Fruit fly (Drosophila melanogaster): ENCODE data around the gene CG31642.
A peak's percentile ranks its signal among the peaks of the same experiment; 100 is the strongest.

CG31642 gene

dm6 chr2L:6088371-6089365, 29.6 kb upstream of the CG31642 start (continued):
- TF ChIP-seq cas (GFP tag; IDR thresholded peaks at IDR 0.05) (no peak), unpg (GFP tag; optimal IDR thresholded peaks at IDR 0.05) (peak; percentile 6), ken (GFP tag; IDR thresholded peaks at IDR 0.05) (peak; percentile 46; the same call in 1 of the 3 replicates), cato (GFP tag; optimal IDR thresholded peaks at IDR 0.05; ENCODE audit: borderline replicate concordance) (no peak), CG18764 (GFP tag; optimal IDR thresholded peaks at IDR 0.05) (no peak), CG8281 (tag; optimal IDR thresholded peaks at IDR 0.05) (peak; percentile 39), Dek (tag; optimal IDR thresholded peaks at IDR 0.05) (peak; percentile 5), CG13624 (GFP tag; optimal IDR thresholded peaks at IDR 0.05) (peak; percentile 23), toy (GFP tag; IDR thresholded peaks at IDR 0.05) (no peak), Usf (GFP tag; optimal IDR thresholded peaks at IDR 0.05) (peak; percentile 1), Nf-YC (tag; optimal IDR thresholded peaks at IDR 0.05) (peak; percentile 60), Optix (GFP tag; IDR thresholded peaks at IDR 0.05) (no peak), phol (tag; optimal IDR thresholded peaks at IDR 0.05) (no peak), Mes4 (GFP tag; optimal IDR thresholded peaks at IDR 0.05) (no peak), Dbx (GFP tag; IDR thresholded peaks at IDR 0.05) (peak; percentile 49; the same call in 2 of the 3 replicates), usp (GFP tag; optimal IDR thresholded peaks at IDR 0.05) (no peak), Chrac-16 (GFP tag; optimal IDR thresholded peaks at IDR 0.05) (no peak), Dip3 (GFP tag; optimal IDR thresholded peaks at IDR 0.05) (no peak), fu2 (GFP tag; optimal IDR thresholded peaks at IDR 0.05) (no peak), Mrtf (GFP tag; IDR thresholded peaks at IDR 0.05) (no peak), fd64A (GFP tag; optimal IDR thresholded peaks at IDR 0.05) (peak; percentile 2), nmo (GFP tag; optimal IDR thresholded peaks at IDR 0.05) (peak; percentile 12), Atf6 (GFP tag; IDR thresholded peaks at IDR 0.05) (no peak), row (GFP tag; IDR thresholded peaks at IDR 0.05) (peak; percentile 14; the same call in 2 of the 3 replicates), tna (GFP tag; IDR thresholded peaks at IDR 0.05; ENCODE audit: partially characterized antibody) (peak; percentile 59; the same call in 1 of the 2 replicates), Deaf1 (tag; optimal IDR thresholded peaks at IDR 0.05) (peak; percentile 90), CG18011 (GFP tag; optimal IDR thresholded peaks at IDR 0.05) (no peak), oc (tag; optimal IDR thresholded peaks at IDR 0.05) (peak; percentile 68), crc (GFP tag; optimal IDR thresholded peaks at IDR 0.05) (no peak), jumu (GFP tag; optimal IDR thresholded peaks at IDR 0.05) (no peak), ems (GFP tag; optimal IDR thresholded peaks at IDR 0.05) (no peak), Atf-2 (GFP tag; optimal IDR thresholded peaks at IDR 0.05) (no peak), Hr51 (GFP tag; optimal IDR thresholded peaks at IDR 0.05) (peak in 1 of 2 experiments; percentile 13), wdn (GFP tag; IDR thresholded peaks at IDR 0.05) (no peak; the same call in 1 of the 2 replicates), ewg (GFP tag; optimal IDR thresholded peaks at IDR 0.05) (peak; percentile 63), CG10147 (GFP tag; optimal IDR thresholded peaks at IDR 0.05) (no peak), CG17612 (GFP tag; IDR thresholded peaks at IDR 0.05) (no peak), CG12236 (GFP tag; optimal IDR thresholded peaks at IDR 0.05) (no peak), CG11696 (GFP tag; IDR thresholded peaks at IDR 0.05) (peak; percentile 40; the same call in 1 of the 2 replicates), exex (tag; optimal IDR thresholded peaks at IDR 0.05) (peak; percentile 6), CG33213 (GFP tag; optimal IDR thresholded peaks at IDR 0.05) (no peak), pros (GFP tag; optimal IDR thresholded peaks at IDR 0.05) (peak; percentile 99), CG10462 (GFP tag; optimal IDR thresholded peaks at IDR 0.05) (no peak), CG3995 (GFP tag; optimal IDR thresholded peaks at IDR 0.05) (no peak), C15 (GFP tag; IDR thresholded peaks at IDR 0.05) (no peak), zf30C (GFP tag; optimal IDR thresholded peaks at IDR 0.05) (peak; percentile 29), CG7357 (GFP tag; IDR thresholded peaks at IDR 0.05) (no peak), tin (GFP tag; optimal IDR thresholded peaks at IDR 0.05) (no peak), CG9932 (GFP tag; IDR thresholded peaks at IDR 0.05) (peak; percentile 39; the same call in 1 of the 2 replicates)

All from whole organism, embryonic.